Worm (Caenorhabditis elegans): ENCODE data around the gene srw-66.

Gene srw-66

DNA sequence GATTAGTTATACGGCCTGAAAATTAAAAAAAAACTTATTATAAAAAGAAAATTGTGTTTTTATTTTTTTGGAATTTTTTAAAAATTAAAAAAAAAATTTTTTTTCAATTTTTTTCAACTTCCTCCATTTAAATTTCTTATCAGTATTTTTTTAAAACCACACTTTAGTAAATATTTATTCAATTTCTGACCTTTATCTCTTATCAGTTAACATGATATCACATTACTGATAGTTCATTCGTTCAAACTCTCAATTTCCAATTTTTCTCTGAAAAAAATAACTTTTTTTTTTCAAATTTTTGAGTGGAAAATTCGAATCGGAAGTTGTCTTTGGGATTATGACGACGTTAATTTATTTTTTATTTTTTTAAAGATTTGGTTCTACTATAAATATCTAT lies 26.0 kb upstream of the srw-66 start:
- TF ChIP-seq elt-3 (tag; optimal IDR thresholded peaks at IDR 0.05) (no peak), nhr-28 (tag; optimal IDR thresholded peaks at IDR 0.05) (no peak)

DNA sequence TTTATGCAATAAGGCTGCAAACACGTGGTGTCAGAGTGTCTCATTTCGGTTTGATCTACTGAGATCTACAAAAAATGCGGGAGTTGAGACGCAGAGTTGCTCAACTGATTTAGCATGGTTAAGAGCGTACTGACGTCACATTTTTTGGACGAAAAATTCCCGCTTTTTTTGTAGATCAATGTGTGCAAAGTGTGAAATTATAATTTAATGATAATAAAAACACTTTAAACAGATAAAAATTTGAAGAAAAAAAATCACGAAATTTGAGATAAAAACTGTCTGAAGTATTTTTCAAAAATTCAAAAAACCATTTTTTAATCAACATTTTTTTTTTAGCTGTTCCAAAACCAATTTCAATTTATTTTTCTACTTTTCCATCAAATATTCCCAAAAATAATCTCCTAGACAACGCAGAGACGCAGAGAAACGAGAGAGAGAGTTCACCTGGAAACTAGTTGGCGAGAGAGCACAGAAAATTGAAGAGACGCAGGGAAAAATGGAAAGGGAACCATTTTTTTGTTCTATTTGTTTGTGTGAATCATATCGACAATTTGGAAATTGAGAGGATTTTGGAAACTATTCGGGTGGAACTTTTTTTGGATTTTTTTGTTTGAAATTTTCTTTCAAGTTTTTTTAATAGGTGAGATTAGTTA lies 25.5 kb upstream of the srw-66 start:
- TF ChIP-seq cnd-1 (tag; optimal IDR thresholded peaks at IDR 0.05) = no peak
- TF ChIP-seq lin-13 (tag; optimal IDR thresholded peaks at IDR 0.05) = no peak
- TF ChIP-seq elt-3 (tag; optimal IDR thresholded peaks at IDR 0.05) = no peak
- TF ChIP-seq blmp-1 (tag; optimal IDR thresholded peaks at IDR 0.05) = no peak
- TF ChIP-seq tbx-8 (GFP tag; optimal IDR thresholded peaks at IDR 0.05) = no peak
- no peak for TF ChIP-seq ztf-11 (tag; optimal IDR thresholded peaks at IDR 0.05)
- TF ChIP-seq nhr-76 (tag; optimal IDR thresholded peaks at IDR 0.05) = no peak
- TF ChIP-seq pha-4 (tag; optimal IDR thresholded peaks at IDR 0.05) = no peak
- no peak for TF ChIP-seq unc-120 (tag; optimal IDR thresholded peaks at IDR 0.05; ENCODE audit: poor library complexity, severe bottlenecking)

DNA sequence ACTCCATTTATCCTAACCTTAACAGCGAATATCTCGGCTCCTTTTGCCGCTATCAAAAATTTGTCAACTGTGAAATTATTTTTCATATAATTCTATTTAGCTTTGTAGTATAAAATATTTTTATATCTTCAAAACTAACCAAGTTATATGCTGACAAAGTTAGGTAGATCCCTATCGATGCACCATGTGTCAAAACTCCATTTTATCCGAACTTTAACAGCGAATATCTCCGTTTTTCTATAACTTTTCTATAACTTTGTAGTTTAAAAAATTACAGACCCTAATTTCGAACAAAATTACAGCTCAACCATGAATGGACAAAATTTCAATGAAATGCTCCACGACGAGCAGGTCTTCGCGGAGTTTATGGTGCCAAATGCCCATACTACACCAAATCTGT lies 24.1 kb upstream of the srw-66 start, which contains the start of gene Y57G7A.2:
Gene Y57G7A.2 (plus strand): TSS at position 301 of the 400 bp plus-strand sequence.
- TF ChIP-seq ceh-83 (GFP tag; optimal IDR thresholded peaks at IDR 0.05) (no peak), M03D4.4 (tag; optimal IDR thresholded peaks at IDR 0.05) (no peak), elt-3 (tag; optimal IDR thresholded peaks at IDR 0.05) (no peak), lin-32 (GFP tag; optimal IDR thresholded peaks at IDR 0.05) (no peak), ham-2 (GFP tag; optimal IDR thresholded peaks at IDR 0.05) (no peak), ztf-11 (tag; optimal IDR thresholded peaks at IDR 0.05) (no peak), mep-1 (tag; optimal IDR thresholded peaks at IDR 0.05) (no peak), drap-1 (GFP tag; optimal IDR thresholded peaks at IDR 0.05) (no peak), ceh-39 (tag; optimal IDR thresholded peaks at IDR 0.05) (no peak), tbx-8 (GFP tag; optimal IDR thresholded peaks at IDR 0.05) (no peak), ceh-43 (GFP tag; optimal IDR thresholded peaks at IDR 0.05) (no peak), unc-39 (tag; optimal IDR thresholded peaks at IDR 0.05) (no peak), unc-62 (GFP tag; optimal IDR thresholded peaks at IDR 0.05) (no peak), lin-13 (tag; optimal IDR thresholded peaks at IDR 0.05) (no peak), elt-1 (tag; optimal IDR thresholded peaks at IDR 0.05; ENCODE audit: borderline replicate concordance, insufficient read depth) (no peak)

DNA sequence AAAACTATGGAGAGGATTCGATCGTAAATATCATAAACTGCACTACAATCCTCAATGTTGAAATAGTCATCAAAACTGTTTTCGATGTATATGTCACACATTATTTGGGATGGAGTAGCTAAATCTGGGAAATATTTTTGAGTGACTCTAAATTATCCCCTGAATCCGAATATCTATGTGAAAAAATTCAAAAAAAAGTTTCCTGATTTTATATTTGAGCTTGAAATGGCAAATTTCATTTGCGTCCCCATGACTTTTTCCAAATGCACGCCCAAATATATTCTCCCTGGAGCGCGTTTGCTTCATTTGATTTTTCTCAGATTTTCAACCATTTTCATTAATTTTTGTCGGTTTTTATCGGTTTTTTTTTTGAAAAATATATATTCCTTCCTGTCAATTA lies 21.4 kb upstream of the srw-66 start, which contains the start of gene srz-64:
Gene srz-64 (minus strand): TSS at position 101 of the 400 bp plus-strand sequence.
- TF ChIP-seq ceh-83 (GFP tag; optimal IDR thresholded peaks at IDR 0.05) (no peak), sptf-1 (tag; optimal IDR thresholded peaks at IDR 0.05) (no peak), mep-1 (tag; optimal IDR thresholded peaks at IDR 0.05) (no peak), lin-32 (GFP tag; optimal IDR thresholded peaks at IDR 0.05) (no peak), unc-62 (GFP tag; optimal IDR thresholded peaks at IDR 0.05) (no peak), hlh-1 (tag; optimal IDR thresholded peaks at IDR 0.05) (no peak), elt-1 (tag; optimal IDR thresholded peaks at IDR 0.05; ENCODE audit: borderline replicate concordance, insufficient read depth) (no peak), ceh-39 (tag; optimal IDR thresholded peaks at IDR 0.05) (no peak), nhr-2 (tag; optimal IDR thresholded peaks at IDR 0.05) (no peak), drap-1 (GFP tag; optimal IDR thresholded peaks at IDR 0.05) (no peak), unc-120 (tag; optimal IDR thresholded peaks at IDR 0.05; ENCODE audit: poor library complexity, severe bottlenecking) (no peak), pha-4 (tag; optimal IDR thresholded peaks at IDR 0.05) (no peak), lsy-2 (tag; optimal IDR thresholded peaks at IDR 0.05) (no peak), cnd-1 (tag; optimal IDR thresholded peaks at IDR 0.05) (no peak)

DNA sequence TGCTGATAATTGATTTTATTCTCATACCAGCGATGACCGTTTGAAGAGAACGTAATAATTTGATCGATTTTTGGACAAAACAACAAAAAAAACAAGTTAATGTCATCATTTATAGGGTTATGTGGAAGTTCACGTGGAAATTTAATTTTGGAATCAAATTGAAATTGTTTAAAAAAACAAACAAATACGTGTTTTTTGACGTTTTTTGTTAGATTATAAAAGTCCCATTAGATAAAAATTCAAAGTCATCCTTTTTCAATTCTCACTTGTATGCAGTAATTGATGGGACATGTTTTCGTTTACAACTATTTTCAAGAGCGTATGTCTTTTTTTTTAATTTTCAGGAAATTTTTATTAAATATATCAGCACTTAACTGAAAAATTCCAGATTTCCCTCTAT lies 13.8 kb upstream of the srw-66 start, which contains the start of the genes Y57G7A.6 and Y57G7A.3:
Gene Y57G7A.6 (minus strand): TSS at position 101 of the 400 bp plus-strand sequence.
Gene Y57G7A.3 (plus strand): TSS at position 269 of the 400 bp plus-strand sequence.
- TF ChIP-seq lin-32 (GFP tag; optimal IDR thresholded peaks at IDR 0.05) = no peak
- no peak for TF ChIP-seq blmp-1 (tag; optimal IDR thresholded peaks at IDR 0.05)
- no peak for TF ChIP-seq M03D4.4 (tag; optimal IDR thresholded peaks at IDR 0.05)
- TF ChIP-seq elt-3 (tag; optimal IDR thresholded peaks at IDR 0.05) = no peak
- no peak for TF ChIP-seq lsy-2 (tag; optimal IDR thresholded peaks at IDR 0.05)
- no peak for TF ChIP-seq ham-2 (GFP tag; optimal IDR thresholded peaks at IDR 0.05)

DNA sequence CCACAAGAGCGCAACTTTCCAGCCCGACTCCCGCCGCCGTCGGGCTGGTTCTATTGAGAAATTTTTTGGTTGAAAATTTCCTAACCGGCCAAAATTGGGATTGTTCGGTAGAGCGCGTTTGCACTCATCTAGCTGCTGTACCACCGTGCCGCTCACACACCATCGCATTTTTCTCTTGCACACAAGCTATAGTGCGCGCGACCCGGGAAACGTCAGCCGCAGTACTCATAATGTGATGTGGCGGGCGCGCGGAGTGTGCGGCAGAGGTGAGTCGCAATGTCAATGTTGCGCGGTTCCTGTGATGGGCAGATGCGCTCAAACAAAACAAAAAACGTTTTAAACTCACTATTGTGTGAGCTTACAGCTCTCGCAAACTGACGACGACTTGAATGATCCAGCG lies 13.3 kb upstream of the srw-66 start:
- TF ChIP-seq snpc-4 (tag; optimal IDR thresholded peaks at IDR 0.05) (no peak), ceh-83 (GFP tag; optimal IDR thresholded peaks at IDR 0.05) (peak; percentile 20)

Measured in whole organism, mixed stage, embryonic.